Worm (Caenorhabditis elegans) whole organism, early embryonic: Measurements from ENCODE around the gene R02E4.2.

Source experiments
- B0310.2 ChIP-seq: sonication (generic microtip); optimal IDR thresholded peaks from 2 replicates; lab custom pipeline; 2016; ENCODE audit warnings: mild to moderate bottlenecking, missing genetic modification characterization, missing compliant biosample characterization
- F13C5.2 ChIP-seq: sonication (generic microtip); optimal IDR thresholded peaks from 2 replicates; lab custom pipeline; 2017; ENCODE audit warnings: mild to moderate bottlenecking, missing genetic modification characterization, inconsistent platforms, missing compliant biosample characterization
- aly-1 ChIP-seq: sonication (generic microtip); optimal IDR thresholded peaks from 2 replicates; lab custom pipeline; 2016; ENCODE audit warnings: missing genetic modification characterization, missing compliant biosample characterization
- ama-1 ChIP-seq: fragments of 150-350 bp; optimal IDR thresholded peaks from 2 replicates; lab custom pipeline; 2014
- ceh-13 ChIP-seq: fragments of 200-800 bp; sonication (Bioruptor generic); optimal IDR thresholded peaks from 2 replicates; lab custom pipeline; 2018; ENCODE audit warnings: mild to moderate bottlenecking, missing genetic modification characterization, missing compliant biosample characterization
- ceh-36 ChIP-seq: sonication (generic microtip); optimal IDR thresholded peaks from 2 replicates; lab custom pipeline; 2016; ENCODE audit warnings: missing genetic modification characterization, inconsistent platforms, missing compliant biosample characterization
- ets-7 ChIP-seq: sonication (generic microtip); optimal IDR thresholded peaks from 2 replicates; lab custom pipeline; 2016; ENCODE audit warnings: missing genotype, missing genetic modification characterization, missing compliant biosample characterization
- flt-1 ChIP-seq: fragments of 200-800 bp; sonication (Bioruptor generic); IDR thresholded peaks from 2 replicates; pipeline ENCODE4 v1.3.6; 2022; ENCODE audit warnings: missing genetic modification characterization, missing compliant biosample characterization
- hmbx-1 ChIP-seq: sonication (generic microtip); optimal IDR thresholded peaks from 2 replicates; lab custom pipeline; 2016; ENCODE audit warnings: mild to moderate bottlenecking, missing genetic modification characterization, missing compliant biosample characterization
- hmg-4 ChIP-seq: fragments of 200-800 bp; sonication (Bioruptor generic); optimal IDR thresholded peaks from 2 replicates; lab custom pipeline; 2018; ENCODE audit warnings: mild to moderate bottlenecking, missing genetic modification characterization, missing compliant biosample characterization
- hnd-1 ChIP-seq: sonication (generic microtip); optimal IDR thresholded peaks from 2 replicates; lab custom pipeline; 2016; ENCODE audit warnings: missing genetic modification characterization, missing compliant biosample characterization
- pes-1 ChIP-seq: fragments of 200-800 bp; sonication (Bioruptor generic); IDR thresholded peaks from 2 replicates; pipeline ENCODE4 v1.3.6; 2022; ENCODE audit warnings: missing genetic modification reagents, missing genetic modification characterization, missing compliant biosample characterization
- scrt-1 ChIP-seq: fragments of 200-800 bp; sonication (Bioruptor generic); IDR thresholded peaks from 2 replicates; pipeline ENCODE4 v1.3.6; 2022; ENCODE audit warnings: missing genetic modification characterization, missing compliant biosample characterization
- sea-1 ChIP-seq: fragments of 200-800 bp; sonication (Bioruptor generic); conservative IDR thresholded peaks from 2 replicates; pipeline ENCODE4 v1.3.6; 2022; ENCODE audit warnings: missing genetic modification characterization, missing compliant biosample characterization
- tbx-11 ChIP-seq: fragments of 200-800 bp; sonication (Bioruptor generic); IDR thresholded peaks from 2 replicates; pipeline ENCODE4 v1.3.6; 2022; ENCODE audit warnings: missing genetic modification characterization, missing compliant biosample characterization
- tbx-37 ChIP-seq: fragments of 200-800 bp; sonication (Bioruptor generic); conservative IDR thresholded peaks from 2 replicates; pipeline ENCODE4 v1.3.6; 2022; ENCODE audit warnings: missing genetic modification reagents, missing genetic modification characterization, missing compliant biosample characterization
- tra-4 ChIP-seq: sonication (generic microtip); optimal IDR thresholded peaks from 2 replicates; lab custom pipeline; 2017; ENCODE audit warnings: missing genetic modification characterization, missing compliant biosample characterization

R02E4.2 gene

DNA sequence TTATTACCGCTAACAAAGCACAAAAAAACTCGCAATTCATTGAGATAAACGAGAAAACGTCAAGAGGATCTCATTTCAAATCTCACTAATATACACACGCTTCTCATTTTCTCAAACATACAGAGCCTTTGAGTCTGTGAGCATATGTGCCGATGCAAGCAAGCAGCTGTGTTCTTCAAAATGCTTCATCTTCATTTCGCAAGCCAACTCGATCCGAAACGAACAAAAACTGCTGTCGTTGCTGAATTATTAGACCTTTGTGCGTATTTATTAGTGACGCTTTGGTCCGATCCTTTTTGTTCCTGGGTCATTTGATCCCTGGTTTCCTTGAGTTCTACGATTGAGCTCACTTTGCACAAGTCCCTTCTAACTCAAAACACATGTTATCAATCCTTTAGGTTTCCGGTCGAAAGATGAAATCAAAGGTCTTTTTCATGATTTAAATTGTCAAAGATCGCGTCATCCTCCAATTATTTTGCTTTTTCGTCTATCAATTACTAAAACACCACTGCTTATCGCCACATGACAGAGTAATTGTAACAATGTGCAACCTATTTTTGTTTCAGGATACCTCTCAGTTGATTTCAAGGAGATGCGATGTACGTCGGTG lies at the start of gene R02E4.2:
TSS of gene R02E4.2 (plus strand) at position 560 of the 610 bp plus-strand sequence.
- TF ChIP-seq ets-7 (tag; lab: Kevin White, UChicago): no peak
- no peak for TF ChIP-seq ceh-13 (GFP tag; lab: Kevin White, UChicago)
- no peak for TF ChIP-seq tra-4 (tag; lab: Kevin White, UChicago)
- no peak for TF ChIP-seq tbx-11 (GFP tag; lab: Robert Waterston, UW)
- TF ChIP-seq ama-1 (lab: Kevin White, UChicago): no peak
- no peak for TF ChIP-seq hmg-4 (GFP tag; lab: Kevin White, UChicago)
- TF ChIP-seq scrt-1 (GFP tag; lab: Robert Waterston, UW): no peak
- no peak for TF ChIP-seq tbx-37 (GFP tag; lab: Robert Waterston, UW)

DNA sequence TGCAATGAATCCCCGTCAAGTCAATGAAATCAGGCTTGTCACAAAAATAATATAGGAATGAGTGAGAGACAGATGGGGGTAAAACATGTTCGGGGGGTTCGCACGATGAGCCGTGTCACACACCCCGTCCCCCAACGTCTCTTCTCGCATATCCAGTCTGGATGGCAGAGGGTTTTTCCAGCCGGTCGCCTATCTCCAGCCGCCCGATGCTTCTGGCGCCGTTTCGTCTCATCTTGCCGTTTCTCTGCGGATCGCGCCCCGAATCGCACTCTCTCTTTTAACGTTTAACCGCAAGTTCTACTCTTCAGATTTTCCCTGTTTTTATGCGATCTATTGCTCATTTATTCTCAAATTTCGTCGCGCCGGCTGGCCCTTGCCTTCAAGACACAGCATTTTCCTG lies 45.3 kb upstream of the R02E4.2 start:
- TF ChIP-seq tbx-11 (GFP tag; lab: Robert Waterston, UW) (no peak), hmbx-1 (tag; lab: Kevin White, UChicago) (no peak), hnd-1 (tag; lab: Kevin White, UChicago) (no peak), flt-1 (no peak), B0310.2 (tag; lab: Kevin White, UChicago) (no peak), ceh-36 (tag; lab: Kevin White, UChicago) (no peak), tbx-37 (GFP tag; lab: Robert Waterston, UW) (no peak), sea-1 (GFP tag; lab: Robert Waterston, UW) (no peak), F13C5.2 (tag; lab: Kevin White, UChicago) (no peak), ets-7 (tag; lab: Kevin White, UChicago) (no peak), ama-1 (lab: Kevin White, UChicago) (no peak), ceh-13 (GFP tag; lab: Kevin White, UChicago) (no peak), scrt-1 (GFP tag; lab: Robert Waterston, UW) (no peak), aly-1 (tag; lab: Kevin White, UChicago) (no peak), hmg-4 (GFP tag; lab: Kevin White, UChicago) (no peak), pes-1 (GFP tag; lab: Robert Waterston, UW) (no peak), tra-4 (tag; lab: Kevin White, UChicago) (no peak)

DNA sequence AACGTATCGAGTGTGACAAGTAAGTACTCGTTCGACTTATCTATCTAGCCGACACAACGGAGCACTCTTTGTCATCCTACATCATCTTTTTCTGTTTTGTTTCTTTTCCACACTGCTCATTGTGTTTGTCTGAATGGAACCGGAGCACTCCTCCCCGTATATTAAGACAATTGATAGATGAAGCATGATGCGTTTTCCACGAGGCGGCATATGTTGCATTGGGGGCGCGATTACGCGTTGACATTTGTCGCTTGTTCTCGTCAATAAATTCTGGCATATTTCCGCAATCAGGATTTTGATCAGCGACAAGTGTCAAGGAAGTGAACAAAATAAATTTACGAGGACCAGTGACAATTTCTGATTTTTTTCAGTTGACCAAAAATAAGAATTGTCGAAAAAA lies 39.1 kb upstream of the R02E4.2 start:
- TF ChIP-seq aly-1 (tag; lab: Kevin White, UChicago): no peak
- TF ChIP-seq ceh-13 (GFP tag; lab: Kevin White, UChicago): no peak
- no peak for TF ChIP-seq tbx-11 (GFP tag; lab: Robert Waterston, UW)
- no peak for TF ChIP-seq hmg-4 (GFP tag; lab: Kevin White, UChicago)
- TF ChIP-seq B0310.2 (tag; lab: Kevin White, UChicago): no peak
- no peak for TF ChIP-seq sea-1 (GFP tag; lab: Robert Waterston, UW)
- TF ChIP-seq ets-7 (tag; lab: Kevin White, UChicago): no peak
- TF ChIP-seq pes-1 (GFP tag; lab: Robert Waterston, UW): no peak
- TF ChIP-seq scrt-1 (GFP tag; lab: Robert Waterston, UW): no peak
- TF ChIP-seq ama-1 (lab: Kevin White, UChicago): no peak
- TF ChIP-seq F13C5.2 (tag; lab: Kevin White, UChicago): no peak

DNA sequence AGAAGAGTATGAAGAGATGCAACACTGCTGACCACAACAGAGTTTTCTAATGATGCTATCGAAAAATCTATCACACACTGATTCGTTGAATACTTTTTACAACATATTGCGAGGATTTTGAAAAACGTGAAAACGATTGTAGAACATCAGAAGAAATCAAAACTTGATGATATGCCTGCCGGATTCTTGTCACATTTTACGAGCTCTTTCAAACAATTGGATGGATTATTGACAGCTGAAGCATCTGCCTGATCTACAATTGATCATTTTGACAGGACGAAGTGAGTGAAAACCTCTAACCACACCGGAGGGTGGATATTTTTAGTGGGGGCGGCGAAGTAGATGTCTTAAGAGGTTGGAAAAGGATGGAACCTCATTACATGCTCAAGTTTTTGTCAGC lies 34.8 kb upstream of the R02E4.2 start:
- TF ChIP-seq scrt-1 (GFP tag; lab: Robert Waterston, UW) (no peak), tbx-11 (GFP tag; lab: Robert Waterston, UW) (no peak), hnd-1 (tag; lab: Kevin White, UChicago) (no peak), ceh-13 (GFP tag; lab: Kevin White, UChicago) (no peak), B0310.2 (tag; lab: Kevin White, UChicago) (no peak)

DNA sequence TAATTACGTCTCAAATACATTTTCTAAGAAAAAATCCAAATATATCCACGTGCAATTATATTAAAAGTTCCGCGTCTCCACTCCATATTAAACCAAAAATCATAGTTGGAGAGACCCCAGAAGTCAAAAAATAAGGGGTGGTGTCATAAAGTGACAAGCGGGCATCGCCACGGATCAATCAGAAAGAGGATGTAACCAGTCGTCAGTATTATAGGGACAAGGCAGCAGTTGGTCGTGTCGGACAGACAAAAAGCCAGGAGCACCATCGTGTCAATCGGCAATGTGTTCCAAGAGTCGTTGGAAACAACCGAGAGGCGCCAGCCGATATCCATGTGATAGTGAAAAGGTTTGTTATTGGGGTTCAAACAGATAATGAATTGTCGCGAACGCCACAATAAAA lies 31.3 kb upstream of the R02E4.2 start:
- no peak for TF ChIP-seq scrt-1 (GFP tag; lab: Robert Waterston, UW)
- no peak for TF ChIP-seq tbx-11 (GFP tag; lab: Robert Waterston, UW)
- TF ChIP-seq F13C5.2 (tag; lab: Kevin White, UChicago): no peak
- TF ChIP-seq ceh-13 (GFP tag; lab: Kevin White, UChicago): no peak
- no peak for TF ChIP-seq hnd-1 (tag; lab: Kevin White, UChicago)
- no peak for TF ChIP-seq flt-1
- TF ChIP-seq tbx-37 (GFP tag; lab: Robert Waterston, UW): no peak
- no peak for TF ChIP-seq ama-1 (lab: Kevin White, UChicago)
- no peak for TF ChIP-seq hmbx-1 (tag; lab: Kevin White, UChicago)

DNA sequence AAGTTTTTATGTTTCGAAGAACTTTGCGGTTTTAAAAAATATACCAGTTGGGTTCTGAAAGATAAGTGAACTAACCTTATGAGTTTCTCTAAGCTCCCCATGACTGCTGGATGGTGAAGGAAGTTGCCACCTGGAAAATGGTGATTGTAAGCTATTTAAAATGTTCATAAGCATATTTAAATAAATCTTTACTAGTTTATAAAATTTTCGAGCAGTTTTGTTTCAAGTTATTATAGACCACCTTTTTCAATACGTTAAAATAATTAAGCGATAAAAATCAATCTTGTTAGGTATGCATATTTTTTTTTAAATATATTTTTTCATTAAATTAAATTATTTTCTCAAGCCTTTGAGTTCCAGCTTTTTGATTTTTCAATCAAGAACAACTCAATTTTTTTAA lies 28.0 kb upstream of the R02E4.2 start, which contains the start of gene T06F4.1:
TSS of gene T06F4.1 (minus strand) at position 101 of the 400 bp plus-strand sequence.
- no peak for TF ChIP-seq ets-7 (tag; lab: Kevin White, UChicago)

DNA sequence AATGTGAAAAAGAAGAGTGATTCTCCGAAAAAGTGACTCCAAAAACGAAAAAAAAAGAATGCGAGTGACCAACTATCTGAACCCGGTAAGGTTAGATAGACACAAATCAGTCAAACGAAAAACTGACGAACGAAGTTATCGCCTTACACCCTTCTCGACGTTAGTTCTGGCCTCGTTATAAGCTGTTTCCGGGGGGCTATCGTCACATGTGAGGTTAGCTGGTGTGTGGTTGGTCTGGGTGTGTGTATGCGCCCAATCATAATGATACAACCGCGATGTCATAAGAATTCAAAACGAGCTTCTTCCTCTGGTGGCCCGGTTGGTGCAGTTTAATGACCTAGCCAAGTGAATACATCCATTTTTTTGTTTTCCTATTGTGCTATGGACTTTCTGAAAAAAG lies 21.8 kb upstream of the R02E4.2 start:
- no peak for TF ChIP-seq hmg-4 (GFP tag; lab: Kevin White, UChicago)
- no peak for TF ChIP-seq F13C5.2 (tag; lab: Kevin White, UChicago)
- no peak for TF ChIP-seq tra-4 (tag; lab: Kevin White, UChicago)
- no peak for TF ChIP-seq sea-1 (GFP tag; lab: Robert Waterston, UW)
- no peak for TF ChIP-seq B0310.2 (tag; lab: Kevin White, UChicago)
- no peak for TF ChIP-seq ama-1 (lab: Kevin White, UChicago)
- TF ChIP-seq pes-1 (GFP tag; lab: Robert Waterston, UW): no peak
- TF ChIP-seq aly-1 (tag; lab: Kevin White, UChicago): no peak
- TF ChIP-seq ceh-13 (GFP tag; lab: Kevin White, UChicago): no peak
- TF ChIP-seq tbx-37 (GFP tag; lab: Robert Waterston, UW): no peak
- TF ChIP-seq flt-1: no peak
- no peak for TF ChIP-seq ets-7 (tag; lab: Kevin White, UChicago)
- no peak for TF ChIP-seq scrt-1 (GFP tag; lab: Robert Waterston, UW)
